Worm (Caenorhabditis elegans): ENCODE measurements around the gene lin-31.

ce11 chrII:3996005-3996404 lies 13.7 kb downstream of the lin-31 start, which contains the start of gene clc-22:
- TF ChIP-seq T22C8.4 (GFP tag; IDR thresholded peaks at IDR 0.05) (no peak), tab-1 (GFP tag; IDR thresholded peaks at IDR 0.05) (no peak), ztf-29 (GFP tag; IDR thresholded peaks at IDR 0.05) (no peak)

All from whole organism, midembryonic.